Fruit fly (Drosophila melanogaster) whole organism, embryonic: ENCODE data around the gene LpR2.

Source experiments
- ATbp ChIP-seq: fragments of 200-800 bp; sonication (Bioruptor generic); optimal IDR thresholded peaks from 2 replicates; lab custom pipeline; 2017; ENCODE audit warnings: missing biosample characterization, mild to moderate bottlenecking, missing genetic modification characterization, missing genetic modification reagents
- B-H2 ChIP-seq: fragments of 200-800 bp; sonication (Bioruptor generic); optimal IDR thresholded peaks from 2 replicates; lab custom pipeline; 2018; ENCODE audit warnings: missing biosample characterization, mild to moderate bottlenecking, missing genetic modification characterization
- Bteb2 ChIP-seq: fragments of 200-800 bp; sonication (Bioruptor generic); optimal IDR thresholded peaks from 2 replicates; lab custom pipeline; 2016; ENCODE audit warnings: missing biosample characterization, missing genetic modification characterization
- CG1024 ChIP-seq: fragments of 200-800 bp; sonication (Bioruptor generic); IDR thresholded peaks from 2 replicates; pipeline ENCODE4 v1.3.6; 2022; ENCODE audit warnings: missing biosample characterization, missing genetic modification characterization
- CG10462 ChIP-seq: fragments of 200-800 bp; sonication (Bioruptor generic); optimal IDR thresholded peaks from 2 replicates; lab custom pipeline; 2016; ENCODE audit warnings: missing biosample characterization, missing genetic modification characterization
- CG11247 ChIP-seq: fragments of 200-800 bp; sonication (Bioruptor generic); IDR thresholded peaks from 2 replicates; pipeline ENCODE4 v1.3.6; 2022; ENCODE audit warnings: missing biosample characterization, missing genetic modification characterization
- CG11695 ChIP-seq: fragments of 200-800 bp; sonication (Bioruptor generic); IDR thresholded peaks from 3 replicates; pipeline ENCODE4 v1.3.6; 2022; ENCODE audit warnings: missing biosample characterization, missing genetic modification characterization
- CG11696 ChIP-seq: fragments of 200-800 bp; sonication (Bioruptor generic); IDR thresholded peaks from 2 replicates; pipeline ENCODE4 v1.3.6; 2022; ENCODE audit warnings: missing biosample characterization, missing genetic modification characterization
- CG11723 ChIP-seq: fragments of 200-800 bp; sonication (Bioruptor generic); optimal IDR thresholded peaks from 2 replicates; lab custom pipeline; 2017; ENCODE audit warnings: missing biosample characterization, mild to moderate bottlenecking, missing genetic modification characterization
- CG12071 ChIP-seq: fragments of 200-800 bp; sonication (Bioruptor generic); optimal IDR thresholded peaks from 3 replicates; lab custom pipeline; 2018; ENCODE audit warnings: missing biosample characterization, mild to moderate bottlenecking, missing genetic modification characterization
- CG12744 ChIP-seq: fragments of 200-800 bp; sonication (Bioruptor generic); optimal IDR thresholded peaks from 2 replicates; lab custom pipeline; 2016; ENCODE audit warnings: missing biosample characterization, missing genetic modification characterization
- CG12942 ChIP-seq: fragments of 200-800 bp; sonication (Bioruptor generic); optimal IDR thresholded peaks from 3 replicates; lab custom pipeline; 2016; ENCODE audit warnings: missing biosample characterization, missing genetic modification characterization
- CG13123 ChIP-seq: fragments of 200-800 bp; sonication (Bioruptor generic); optimal IDR thresholded peaks from 2 replicates; lab custom pipeline; 2016; ENCODE audit warnings: missing biosample characterization, missing genetic modification characterization
- CG14014 ChIP-seq: fragments of 200-800 bp; sonication (Bioruptor generic); IDR thresholded peaks from 2 replicates; pipeline ENCODE4 v1.3.6; 2022; ENCODE audit warnings: missing biosample characterization, missing genetic modification characterization
- CG14965 ChIP-seq: fragments of 200-800 bp; sonication (Bioruptor generic); optimal IDR thresholded peaks from 2 replicates; lab custom pipeline; 2016; ENCODE audit warnings: missing biosample characterization, missing genetic modification characterization, borderline replicate concordance
- CG16779 ChIP-seq: fragments of 200-800 bp; sonication (Bioruptor generic); IDR thresholded peaks from 2 replicates; pipeline ENCODE4 v1.3.6; 2022; ENCODE audit warnings: missing biosample characterization, missing genetic modification characterization
- CG18262 ChIP-seq: fragments of 200-800 bp; optimal IDR thresholded peaks from 3 replicates; lab custom pipeline; 2019; ENCODE audit warnings: missing biosample characterization, mild to moderate bottlenecking, missing genetic modification characterization, moderate library complexity
- CG18619 ChIP-seq: fragments of 200-800 bp; sonication (Bioruptor generic); optimal IDR thresholded peaks from 3 replicates; lab custom pipeline; 2017; ENCODE audit warnings: missing biosample characterization, mild to moderate bottlenecking, missing genetic modification characterization
- CG30403 ChIP-seq: fragments of 200-800 bp; sonication (Bioruptor generic); optimal IDR thresholded peaks from 3 replicates; lab custom pipeline; 2016; ENCODE audit warnings: missing biosample characterization, missing genetic modification characterization
- CG3847 ChIP-seq: fragments of 200-800 bp; sonication (Bioruptor generic); IDR thresholded peaks from 2 replicates; pipeline ENCODE4 v1.3.6; 2022; ENCODE audit warnings: missing biosample characterization, missing genetic modification characterization
- CG3995 ChIP-seq: fragments of 200-800 bp; sonication (Bioruptor generic); optimal IDR thresholded peaks from 3 replicates; lab custom pipeline; 2016; ENCODE audit warnings: missing biosample characterization, missing genetic modification characterization
- CG7839 ChIP-seq: fragments of 200-800 bp; sonication (Bioruptor generic); optimal IDR thresholded peaks from 3 replicates; lab custom pipeline; 2018; ENCODE audit warnings: missing biosample characterization, mild to moderate bottlenecking, missing genetic modification characterization, moderate library complexity
- CG9215 ChIP-seq: fragments of 200-800 bp; sonication (Bioruptor generic); IDR thresholded peaks from 2 replicates; pipeline ENCODE4 v1.3.6; 2022; ENCODE audit warnings: missing biosample characterization, missing genetic modification characterization
- Dek ChIP-seq: fragments of 200-800 bp; sonication (Bioruptor generic); optimal IDR thresholded peaks from 3 replicates; lab custom pipeline; 2019; ENCODE audit warnings: missing biosample characterization, mild to moderate bottlenecking, missing genetic modification characterization, moderate library complexity
- Hmr ChIP-seq: fragments of 200-800 bp; sonication (Bioruptor generic); optimal IDR thresholded peaks from 3 replicates; lab custom pipeline; 2017; ENCODE audit warnings: mild to moderate bottlenecking, missing biosample characterization, missing genetic modification reagents, missing genetic modification characterization
- MESR4 ChIP-seq: fragments of 200-800 bp; sonication (Bioruptor generic); optimal IDR thresholded peaks from 2 replicates; lab custom pipeline; 2018; ENCODE audit warnings: missing biosample characterization, mild to moderate bottlenecking, missing genetic modification characterization, moderate library complexity
- Mes4 ChIP-seq: fragments of 200-800 bp; sonication (Bioruptor generic); optimal IDR thresholded peaks from 2 replicates; lab custom pipeline; 2016; ENCODE audit warnings: missing biosample characterization, missing genetic modification characterization
- Nf-YA ChIP-seq: fragments of 200-800 bp; sonication (Bioruptor generic); IDR thresholded peaks from 2 replicates; pipeline ENCODE4 v1.3.6; 2022; ENCODE audit warnings: missing biosample characterization, missing genetic modification characterization
- Side ChIP-seq: fragments of 200-800 bp; sonication (Bioruptor generic); optimal IDR thresholded peaks from 2 replicates; lab custom pipeline; 2016; ENCODE audit warnings: missing biosample characterization, missing genetic modification characterization
- Sry-β ChIP-seq: fragments of 200-800 bp; sonication (Bioruptor generic); optimal IDR thresholded peaks from 2 replicates; lab custom pipeline; 2018; ENCODE audit warnings: missing biosample characterization, mild to moderate bottlenecking, missing genetic modification characterization, moderate library complexity
- TFAM ChIP-seq: fragments of 200-800 bp; sonication (Bioruptor generic); optimal IDR thresholded peaks from 2 replicates; lab custom pipeline; 2017; ENCODE audit warnings: missing biosample characterization, missing genetic modification characterization, inconsistent platforms
- Trl ChIP-seq, 3 experiments: fragments of >200 bp in 2 of 3; fragments of 200-800 bp in 1 of 3; sonication (Bioruptor generic) in 1 of 3; optimal IDR thresholded peaks; 2 replicates in 1 of 3; 3 replicates in 2 of 3; lab custom pipeline; 2016 to 2017; ENCODE audit warnings: missing biosample characterization in 1 of 3, missing genetic modification characterization in 1 of 3
- amos ChIP-seq: fragments of 200-800 bp; sonication (Bioruptor generic); IDR thresholded peaks from 2 replicates; pipeline ENCODE4 v1.3.6; 2022; ENCODE audit warnings: missing biosample characterization, missing genetic modification characterization; ENCODE audit not compliant: partially characterized antibody
- az2 ChIP-seq: fragments of 200-800 bp; sonication (Bioruptor generic); optimal IDR thresholded peaks from 3 replicates; lab custom pipeline; 2016; ENCODE audit warnings: missing biosample characterization, missing genetic modification characterization
- cad ChIP-seq: fragments of >200 bp; optimal IDR thresholded peaks from 2 replicates; lab custom pipeline; 2017; ENCODE audit warnings: missing biosample characterization, missing genetic modification characterization
- cas ChIP-seq: fragments of 200-800 bp; sonication (Bioruptor generic); IDR thresholded peaks from 2 replicates; pipeline ENCODE4 v1.3.6; 2022; ENCODE audit warnings: missing biosample characterization, missing genetic modification characterization
- chif ChIP-seq, 2 experiments: fragments of 200-800 bp; sonication (Bioruptor generic); optimal IDR thresholded peaks; 3 replicates each; lab custom pipeline; 2016; ENCODE audit warnings: missing biosample characterization in 2 of 2, missing genetic modification characterization in 2 of 2
- da ChIP-seq: fragments of 200-800 bp; sonication (Bioruptor generic); optimal IDR thresholded peaks from 2 replicates; lab custom pipeline; 2016; ENCODE audit warnings: missing biosample characterization, missing genetic modification characterization
- eve ChIP-seq, 2 experiments: fragments of >200 bp; optimal IDR thresholded peaks; 2 replicates each; lab custom pipeline; 2017; ENCODE audit warnings: missing biosample characterization in 2 of 2, missing genetic modification characterization in 2 of 2
- fd64A ChIP-seq: fragments of 200-800 bp; sonication (Bioruptor generic); optimal IDR thresholded peaks from 3 replicates; lab custom pipeline; 2018; ENCODE audit warnings: missing biosample characterization, mild to moderate bottlenecking, missing genetic modification characterization
- hkb ChIP-seq, 2 experiments: fragments of 200-800 bp in 1 of 2; fragments of >200 bp in 1 of 2; sonication (Bioruptor generic) in 1 of 2; IDR thresholded peaks in 1 of 2; optimal IDR thresholded peaks in 1 of 2; 2 replicates each; pipeline versions ENCODE4 v1.3.6 to Lab custom; 2017 to 2022; ENCODE audit warnings: missing biosample characterization in 1 of 2, missing genetic modification characterization in 1 of 2
- klu ChIP-seq: fragments of 200-800 bp; sonication (Bioruptor generic); IDR thresholded peaks from 2 replicates; pipeline ENCODE4 v1.3.6; 2022; ENCODE audit warnings: missing biosample characterization, missing genetic modification characterization
- lbe ChIP-seq: fragments of 200-800 bp; sonication (Bioruptor generic); optimal IDR thresholded peaks from 2 replicates; lab custom pipeline; 2016; ENCODE audit warnings: missing biosample characterization, mild to moderate bottlenecking, missing genetic modification characterization
- maf-S ChIP-seq: fragments of 200-800 bp; sonication (Bioruptor generic); optimal IDR thresholded peaks from 2 replicates; lab custom pipeline; 2016; ENCODE audit warnings: missing biosample characterization, missing genetic modification characterization
- psq ChIP-seq: fragments of 200-800 bp; sonication (Bioruptor generic); optimal IDR thresholded peaks from 2 replicates; lab custom pipeline; 2017; ENCODE audit warnings: missing biosample characterization, missing genetic modification characterization
- sens ChIP-seq: fragments of 200-800 bp; sonication (Bioruptor generic); peaks from one replicate; lab custom pipeline; 2016; ENCODE audit warnings: missing biosample characterization, missing genetic modification characterization
- ssp ChIP-seq: fragments of 200-800 bp; sonication (Bioruptor generic); IDR thresholded peaks from 2 replicates; pipeline ENCODE4 v1.3.6; 2022; ENCODE audit warnings: missing biosample characterization, missing genetic modification characterization
- trem ChIP-seq: fragments of 200-800 bp; optimal IDR thresholded peaks from 3 replicates; lab custom pipeline; 2019; ENCODE audit warnings: missing biosample characterization, mild to moderate bottlenecking, missing genetic modification characterization, moderate library complexity
- ttk ChIP-seq: fragments of 200-800 bp; sonication (Bioruptor generic); IDR thresholded peaks from 2 replicates; pipeline ENCODE4 v2.1.2; 2022; ENCODE audit warnings: missing biosample characterization, missing genetic modification characterization
- vvl ChIP-seq: fragments of 200-800 bp; sonication (Bioruptor generic); IDR thresholded peaks from 2 replicates; pipeline ENCODE4 v1.3.6; 2022; ENCODE audit warnings: missing biosample characterization, missing genetic modification characterization

LpR2 gene

dm6 chr3R:25662358-25662757 is 77.9 kb downstream of the LpR2 start (continued):
- TF ChIP-seq Side (GFP tag; lab: Kevin White, UChicago) (no peak), amos (GFP tag; lab: Robert Waterston, UW) (no peak), CG18262 (no peak), CG14014 (GFP tag; lab: Robert Waterston, UW) (peak; percentile 7; the same call in 1 of the 2 replicates), B-H2 (GFP tag; lab: Kevin White, UChicago) (no peak), Hmr (GFP tag; lab: Kevin White, UChicago) (no peak), CG11723 (GFP tag; lab: Kevin White, UChicago) (no peak), klu (GFP tag; lab: Robert Waterston, UW) (no peak), trem (no peak), Trl (optimal IDR thresholded peaks at IDR 0.05; lab: Kevin White, UChicago) (no peak), Trl (GFP tag; optimal IDR thresholded peaks at IDR 0.05; lab: Kevin White, UChicago) (no peak), sens (GFP tag; lab: Kevin White, UChicago) (peak; percentile 68), eve (GFP tag; optimal IDR thresholded peaks at IDR 0.05; lab: Kevin White, UChicago) (no peak), az2 (GFP tag; lab: Kevin White, UChicago) (peak; percentile 8), ssp (no peak), CG18619 (GFP tag; lab: Kevin White, UChicago) (no peak), TFAM (GFP tag; lab: Kevin White, UChicago) (no peak), Sry-β (GFP tag; lab: Kevin White, UChicago) (no peak), ATbp (GFP tag; lab: Kevin White, UChicago) (peak; percentile 9), Mes4 (GFP tag; lab: Kevin White, UChicago) (peak; percentile 15), Dek (tag; lab: Kevin White, UChicago) (no peak), Bteb2 (GFP tag; lab: Kevin White, UChicago) (no peak), hkb (optimal IDR thresholded peaks at IDR 0.05; lab: Kevin White, UChicago) (no peak), hkb (GFP tag; IDR thresholded peaks at IDR 0.05; lab: Robert Waterston, UW) (0 out of 2 replicates have a peak, but pooled peaks have one; percentile 11), chif (GFP tag; optimal IDR thresholded peaks at IDR 0.05; lab: Kevin White, UChicago) (peak in 1 of 2 experiments; percentile 9), CG12942 (no peak), CG11696 (GFP tag; lab: Robert Waterston, UW) (peak; percentile 89), da (GFP tag; lab: Kevin White, UChicago) (no peak), CG12744 (GFP tag; lab: Kevin White, UChicago) (no peak), CG9215 (GFP tag; lab: Robert Waterston, UW) (no peak), CG13123 (GFP tag; lab: Kevin White, UChicago) (no peak), fd64A (GFP tag; lab: Kevin White, UChicago) (no peak), cad (GFP tag; lab: Kevin White, UChicago) (no peak), cas (GFP tag; lab: Robert Waterston, UW) (no peak), ttk (GFP tag; lab: Robert Waterston, UW) (no peak), CG3995 (GFP tag; lab: Kevin White, UChicago) (no peak), CG7839 (tag; lab: Kevin White, UChicago) (no peak), MESR4 (GFP tag; lab: Kevin White, UChicago) (no peak), vvl (GFP tag; lab: Robert Waterston, UW) (0 out of 2 replicates have a peak, but pooled peaks have one; percentile 23)

- TF ChIP-seq CG30403 (peak; percentile 63), CG11247 (GFP tag; lab: Robert Waterston, UW) (no peak), TFAM (GFP tag; lab: Kevin White, UChicago) (no peak), psq (no peak), CG16779 (GFP tag; lab: Robert Waterston, UW) (no peak), Nf-YA (no peak; the same call in 1 of the 2 replicates), CG10462 (no peak), CG14965 (GFP tag; lab: Kevin White, UChicago) (no peak), klu (GFP tag; lab: Robert Waterston, UW) (no peak), CG11695 (no peak), maf-S (no peak), CG12071 (GFP tag; lab: Kevin White, UChicago) (no peak), lbe (GFP tag; lab: Kevin White, UChicago) (no peak), CG3847 (GFP tag; lab: Robert Waterston, UW) (peak; percentile 22; the same call in 1 of the 2 replicates), ssp (no peak), CG1024 (GFP tag; lab: Robert Waterston, UW) (no peak)
These were observed 78.6 kb downstream of the LpR2 start, which contains the start of gene RASSF8 for dm6 chr3R:25661531-25662193. Gene RASSF8, plus strand, starts transcription at chr3R:25661795.
